Fruit fly (Drosophila melanogaster) whole organism, embryonic: Measurements from ENCODE around the gene Traf-like.

Experiments used
- CG10959 ChIP-seq: fragments of 200-800 bp; sonication (Bioruptor generic); IDR thresholded peaks from 2 replicates; pipeline ENCODE4 v1.3.6; 2022; ENCODE audit warnings: missing biosample characterization, missing genetic modification characterization
- CG11093 ChIP-seq: fragments of 200-800 bp; sonication (Bioruptor generic); IDR thresholded peaks from 3 replicates; pipeline ENCODE4 v1.3.6; 2022; ENCODE audit warnings: missing biosample characterization, missing genetic modification characterization
- CG12104 ChIP-seq: fragments of 200-800 bp; sonication (Bioruptor generic); optimal IDR thresholded peaks from 3 replicates; lab custom pipeline; 2016; ENCODE audit warnings: missing biosample characterization, missing genetic modification characterization
- CG15011 ChIP-seq: fragments of 200-800 bp; sonication (Bioruptor generic); optimal IDR thresholded peaks from 3 replicates; lab custom pipeline; 2018; ENCODE audit warnings: missing biosample characterization, mild to moderate bottlenecking, missing genetic modification characterization
- CG15514 ChIP-seq: fragments of 200-800 bp; sonication (Bioruptor generic); optimal IDR thresholded peaks from 3 replicates; lab custom pipeline; 2017; ENCODE audit warnings: missing biosample characterization, missing genetic modification characterization, mild to moderate bottlenecking, moderate library complexity, missing genetic modification reagents
- CG16815 ChIP-seq: fragments of 200-800 bp; sonication (Bioruptor generic); optimal IDR thresholded peaks from 3 replicates; lab custom pipeline; 2017; ENCODE audit warnings: missing biosample characterization, mild to moderate bottlenecking, missing genetic modification characterization
- CG17361 ChIP-seq: fragments of 200-800 bp; sonication (Bioruptor generic); IDR thresholded peaks from 3 replicates; pipeline ENCODE4 v1.3.6; 2022; ENCODE audit warnings: missing biosample characterization, missing genetic modification characterization
- CG18599 ChIP-seq: fragments of 200-800 bp; sonication (Bioruptor generic); optimal IDR thresholded peaks from 3 replicates; lab custom pipeline; 2017; ENCODE audit warnings: missing biosample characterization, missing genetic modification characterization, mild to moderate bottlenecking, moderate library complexity, missing genetic modification reagents
- CG2199 ChIP-seq: fragments of 200-800 bp; sonication (Bioruptor generic); IDR thresholded peaks from 3 replicates; pipeline ENCODE4 v1.3.6; 2022; ENCODE audit warnings: missing biosample characterization, missing genetic modification characterization
- CG31441 ChIP-seq: fragments of 200-800 bp; sonication (Bioruptor generic); IDR thresholded peaks from 2 replicates; pipeline ENCODE4 v1.3.6; 2022; ENCODE audit warnings: missing biosample characterization, missing genetic modification characterization
- CG4282 ChIP-seq: fragments of 200-800 bp; sonication (Bioruptor generic); optimal IDR thresholded peaks from 2 replicates; lab custom pipeline; 2016; ENCODE audit warnings: missing biosample characterization, missing genetic modification characterization
- CG43689 ChIP-seq: fragments of 200-800 bp; sonication (Bioruptor generic); IDR thresholded peaks from 2 replicates; pipeline ENCODE4 v1.3.6; 2022; ENCODE audit warnings: missing biosample characterization, missing genetic modification characterization
- CG5953 ChIP-seq: fragments of 200-800 bp; sonication (Bioruptor generic); IDR thresholded peaks from 2 replicates; pipeline ENCODE4 v1.3.6; 2022; ENCODE audit warnings: missing biosample characterization, missing genetic modification characterization
- CG6689 ChIP-seq: fragments of 200-800 bp; sonication (Bioruptor generic); IDR thresholded peaks from 2 replicates; pipeline ENCODE4 v1.3.6; 2022; ENCODE audit warnings: missing biosample characterization, missing genetic modification characterization
- CG7372 ChIP-seq: fragments of 200-800 bp; sonication (Bioruptor generic); IDR thresholded peaks from 2 replicates; pipeline ENCODE4 v1.3.6; 2022; ENCODE audit warnings: missing biosample characterization, missing genetic modification characterization
- CG7928 ChIP-seq: fragments of 200-800 bp; sonication (Bioruptor generic); optimal IDR thresholded peaks from 2 replicates; lab custom pipeline; 2017; ENCODE audit warnings: missing biosample characterization, mild to moderate bottlenecking, missing genetic modification characterization
- Doc3 ChIP-seq: fragments of 200-800 bp; sonication (Bioruptor generic); IDR thresholded peaks from 3 replicates; pipeline ENCODE4 v1.3.6; 2022; ENCODE audit warnings: missing biosample characterization, missing genetic modification characterization; ENCODE audit not compliant: partially characterized antibody
- E2f2 ChIP-seq: fragments of 200-800 bp; sonication (Bioruptor generic); IDR thresholded peaks from 2 replicates; pipeline ENCODE4 v1.3.6; 2022; ENCODE audit warnings: missing biosample characterization, missing genetic modification characterization
- Eip74EF ChIP-seq, 2 experiments: fragments of 200-800 bp in 1 of 2; fragments of >200 bp in 1 of 2; sonication (Bioruptor generic) in 1 of 2; optimal IDR thresholded peaks; 2 replicates each; lab custom pipeline; 2017 to 2019; ENCODE audit warnings: missing biosample characterization in 2 of 2, missing genetic modification characterization in 2 of 2, mild to moderate bottlenecking in 1 of 2, moderate library complexity in 1 of 2
- HLHmδ ChIP-seq: fragments of 200-800 bp; sonication (Bioruptor generic); optimal IDR thresholded peaks from 2 replicates; lab custom pipeline; 2018; ENCODE audit warnings: missing biosample characterization, mild to moderate bottlenecking, missing genetic modification characterization, moderate library complexity
- HmgD ChIP-seq: fragments of 200-800 bp; sonication (Bioruptor generic); optimal IDR thresholded peaks from 3 replicates; lab custom pipeline; 2016; ENCODE audit warnings: missing biosample characterization, missing genetic modification characterization
- Hr39 ChIP-seq: fragments of >200 bp; optimal IDR thresholded peaks from 2 replicates; lab custom pipeline; 2017
- Hr78 ChIP-seq, 2 experiments: fragments of 200-800 bp in 1 of 2; fragments of >200 bp in 1 of 2; sonication (Bioruptor generic) in 1 of 2; optimal IDR thresholded peaks; 2 replicates each; lab custom pipeline; 2017 to 2019; ENCODE audit warnings: missing biosample characterization in 2 of 2, missing genetic modification characterization in 2 of 2, mild to moderate bottlenecking in 1 of 2, moderate library complexity in 1 of 2
- MESR4 ChIP-seq: fragments of 200-800 bp; sonication (Bioruptor generic); optimal IDR thresholded peaks from 2 replicates; lab custom pipeline; 2018; ENCODE audit warnings: missing biosample characterization, mild to moderate bottlenecking, missing genetic modification characterization, moderate library complexity
- MTF-1 ChIP-seq: fragments of 200-800 bp; sonication (Bioruptor generic); optimal IDR thresholded peaks from 2 replicates; lab custom pipeline; 2018; ENCODE audit warnings: missing biosample characterization, mild to moderate bottlenecking, missing genetic modification characterization, borderline replicate concordance
- Mes4 ChIP-seq: fragments of 200-800 bp; sonication (Bioruptor generic); optimal IDR thresholded peaks from 2 replicates; lab custom pipeline; 2016; ENCODE audit warnings: missing biosample characterization, missing genetic modification characterization
- NC2β ChIP-seq: fragments of 200-800 bp; sonication (Bioruptor generic); optimal IDR thresholded peaks from 2 replicates; lab custom pipeline; 2016; ENCODE audit warnings: missing biosample characterization, missing genetic modification characterization
- Nf-YB ChIP-seq: fragments of 200-800 bp; sonication (Bioruptor generic); optimal IDR thresholded peaks from 3 replicates; lab custom pipeline; 2019; ENCODE audit warnings: missing biosample characterization, mild to moderate bottlenecking, missing genetic modification characterization, moderate library complexity
- Oaz ChIP-seq: fragments of 200-800 bp; sonication (Bioruptor generic); IDR thresholded peaks from 2 replicates; pipeline ENCODE4 v1.3.6; 2022; ENCODE audit warnings: missing biosample characterization, missing genetic modification characterization
- Sry-β ChIP-seq: fragments of 200-800 bp; sonication (Bioruptor generic); optimal IDR thresholded peaks from 2 replicates; lab custom pipeline; 2018; ENCODE audit warnings: missing biosample characterization, mild to moderate bottlenecking, missing genetic modification characterization, moderate library complexity
- Sry-δ ChIP-seq: fragments of 200-800 bp; sonication (Bioruptor generic); optimal IDR thresholded peaks from 2 replicates; lab custom pipeline; 2016; ENCODE audit warnings: missing biosample characterization, missing genetic modification characterization
- ab ChIP-seq: fragments of 200-800 bp; sonication (Bioruptor generic); optimal IDR thresholded peaks from 2 replicates; lab custom pipeline; 2016; ENCODE audit warnings: missing biosample characterization, missing genetic modification characterization
- abd-A ChIP-seq: fragments of 200-800 bp; sonication (Bioruptor generic); optimal IDR thresholded peaks from 3 replicates; lab custom pipeline; 2019; ENCODE audit warnings: missing biosample characterization, mild to moderate bottlenecking, missing genetic modification characterization, moderate library complexity
- bab2 ChIP-seq: fragments of 200-800 bp; sonication (Bioruptor generic); optimal IDR thresholded peaks from 2 replicates; lab custom pipeline; 2016; ENCODE audit warnings: missing biosample characterization, missing genetic modification characterization
- br ChIP-seq: fragments of >200 bp; optimal IDR thresholded peaks from 2 replicates; lab custom pipeline; 2017
- h ChIP-seq: fragments of >200 bp; optimal IDR thresholded peaks from 2 replicates; lab custom pipeline; 2017
- hb ChIP-seq: fragments of 200-800 bp; sonication (Bioruptor generic); IDR thresholded peaks from 3 replicates; pipeline ENCODE4 v1.3.6; 2022; ENCODE audit warnings: missing biosample characterization, missing genetic modification characterization; ENCODE audit not compliant: partially characterized antibody
- jigr1 ChIP-seq: fragments of 200-800 bp; sonication (Bioruptor generic); IDR thresholded peaks from 3 replicates; pipeline ENCODE4 v1.3.6; 2022; ENCODE audit warnings: missing biosample characterization, missing genetic modification characterization
- jing ChIP-seq: fragments of 200-800 bp; sonication (Bioruptor generic); optimal IDR thresholded peaks from 2 replicates; lab custom pipeline; 2018; ENCODE audit warnings: missing biosample characterization, mild to moderate bottlenecking, missing genetic modification characterization
- klu ChIP-seq: fragments of 200-800 bp; sonication (Bioruptor generic); IDR thresholded peaks from 2 replicates; pipeline ENCODE4 v1.3.6; 2022; ENCODE audit warnings: missing biosample characterization, missing genetic modification characterization
- nerfin-2 ChIP-seq: fragments of 200-800 bp; sonication (Bioruptor generic); IDR thresholded peaks from 2 replicates; pipeline ENCODE4 v1.3.6; 2022; ENCODE audit warnings: missing biosample characterization, missing genetic modification characterization; ENCODE audit not compliant: partially characterized antibody
- pum ChIP-seq: fragments of 200-800 bp; sonication (Bioruptor generic); optimal IDR thresholded peaks from 2 replicates; lab custom pipeline; 2016; ENCODE audit warnings: missing biosample characterization, missing genetic modification characterization
- rib ChIP-seq: fragments of 200-800 bp; sonication (Bioruptor generic); IDR thresholded peaks from 2 replicates; pipeline ENCODE4 v1.3.6; 2022; ENCODE audit warnings: missing biosample characterization, missing genetic modification characterization
- salm ChIP-seq: fragments of 200-800 bp; sonication (Bioruptor generic); optimal IDR thresholded peaks from 2 replicates; lab custom pipeline; 2018; ENCODE audit warnings: missing biosample characterization, mild to moderate bottlenecking, missing genetic modification characterization
- sr ChIP-seq: fragments of 200-800 bp; sonication (Bioruptor generic); IDR thresholded peaks from 3 replicates; pipeline ENCODE4 v1.3.6; 2022; ENCODE audit warnings: missing biosample characterization, missing genetic modification characterization
- stc ChIP-seq: fragments of 200-800 bp; sonication (Bioruptor generic); IDR thresholded peaks from 2 replicates; pipeline ENCODE4 v1.3.6; 2022; ENCODE audit warnings: missing biosample characterization, missing genetic modification characterization
- tap ChIP-seq: fragments of 200-800 bp; optimal IDR thresholded peaks from 3 replicates; lab custom pipeline; 2019; ENCODE audit warnings: missing biosample characterization, mild to moderate bottlenecking, missing genetic modification characterization, moderate library complexity
- tio ChIP-seq: fragments of 200-800 bp; sonication (Bioruptor generic); optimal IDR thresholded peaks from 2 replicates; lab custom pipeline; 2017; ENCODE audit warnings: missing biosample characterization, missing genetic modification characterization, inconsistent platforms
- twi ChIP-seq: fragments of 200-800 bp; optimal IDR thresholded peaks from 2 replicates; lab custom pipeline; 2019; ENCODE audit warnings: missing biosample characterization, mild to moderate bottlenecking, missing genetic modification characterization, moderate library complexity
- z ChIP-seq: fragments of 200-800 bp; sonication (Bioruptor generic); IDR thresholded peaks from 3 replicates; pipeline ENCODE4 v1.3.6; 2022; ENCODE audit warnings: missing biosample characterization, missing genetic modification characterization
- zfh2 ChIP-seq: fragments of 200-800 bp; sonication (Bioruptor generic); optimal IDR thresholded peaks from 2 replicates; lab custom pipeline; 2016; ENCODE audit warnings: missing biosample characterization, missing genetic modification characterization

Gene Traf-like

DNA sequence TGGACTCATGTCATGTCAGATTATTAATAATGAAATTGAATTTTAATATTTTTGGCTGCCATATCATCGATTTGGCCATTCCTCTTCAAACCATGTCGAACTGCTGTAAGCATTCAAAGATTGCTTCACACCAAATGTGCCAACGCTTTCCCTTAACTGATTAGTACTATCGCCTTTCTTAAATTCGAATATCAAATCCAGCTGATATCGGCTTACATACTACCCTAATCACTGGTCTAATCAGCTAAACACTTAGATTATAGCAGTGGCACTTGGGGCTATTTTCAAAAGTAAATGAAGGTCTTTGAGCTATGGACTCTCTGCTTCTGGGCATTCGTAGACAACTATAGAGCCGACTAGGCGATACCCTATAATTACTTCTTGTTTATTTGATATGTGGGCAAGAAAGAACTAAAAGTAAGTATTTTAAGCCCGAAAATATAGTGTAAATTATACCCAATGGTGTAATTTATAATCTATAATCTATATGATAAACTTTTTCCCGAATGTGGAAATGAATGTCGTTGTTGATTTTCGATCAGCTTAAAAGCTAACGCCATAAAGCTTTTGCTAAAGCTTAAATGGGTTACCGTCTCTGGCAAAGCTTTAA, 10.9 kb upstream of the Traf-like start (continued):
- TF ChIP-seq CG5953 (GFP tag; lab: Robert Waterston, UW) (peak; percentile 81), zfh2 (GFP tag; lab: Kevin White, UChicago) (peak; percentile 55), Sry-δ (GFP tag; lab: Kevin White, UChicago) (peak; percentile 14), HmgD (GFP tag; lab: Kevin White, UChicago) (no peak), CG4282 (GFP tag; lab: Kevin White, UChicago) (no peak), CG43689 (GFP tag; lab: Robert Waterston, UW) (peak; percentile 65), salm (tag; lab: Kevin White, UChicago) (peak; percentile 60), z (GFP tag; lab: Robert Waterston, UW) (0 out of 3 replicates have a peak, but pooled peaks have one; percentile 16), ab (no peak), twi (no peak), CG16815 (GFP tag; lab: Kevin White, UChicago) (no peak), tap (tag; lab: Kevin White, UChicago) (no peak), abd-A (no peak), CG15011 (peak; percentile 68), Doc3 (GFP tag; lab: Robert Waterston, UW) (no peak), MESR4 (GFP tag; lab: Kevin White, UChicago) (no peak), sr (GFP tag; lab: Robert Waterston, UW) (peak; percentile 38; the same call in 1 of the 3 replicates), jigr1 (GFP tag; lab: Robert Waterston, UW) (no peak), CG6689 (peak; percentile 78), Hr39 (no peak), CG11093 (GFP tag; lab: Robert Waterston, UW) (0 out of 3 replicates have a peak, but pooled peaks have one; percentile 22), h (no peak), hb (GFP tag; lab: Robert Waterston, UW) (no peak), tio (GFP tag; lab: Kevin White, UChicago) (no peak), CG7928 (GFP tag; lab: Kevin White, UChicago) (peak; percentile 49), HLHmδ (no peak), CG15514 (GFP tag; lab: Kevin White, UChicago) (peak; percentile 79), klu (GFP tag; lab: Robert Waterston, UW) (peak; percentile 29; the same call in 1 of the 2 replicates), CG31441 (GFP tag; lab: Robert Waterston, UW) (no peak; the same call in 1 of the 2 replicates), nerfin-2 (GFP tag; lab: Robert Waterston, UW) (no peak), bab2 (GFP tag; lab: Kevin White, UChicago) (peak; percentile 58), jing (GFP tag; lab: Kevin White, UChicago) (peak; percentile 49), CG17361 (GFP tag; lab: Robert Waterston, UW) (no peak; the same call in 2 of the 3 replicates), CG2199 (GFP tag; lab: Robert Waterston, UW) (no peak), E2f2 (GFP tag; lab: Robert Waterston, UW) (peak; percentile 56), CG18599 (GFP tag; lab: Kevin White, UChicago) (peak; percentile 84), rib (GFP tag; lab: Robert Waterston, UW) (peak; percentile 71; the same call in 1 of the 2 replicates), CG10959 (GFP tag; lab: Robert Waterston, UW) (no peak), Oaz (GFP tag; lab: Robert Waterston, UW) (peak; percentile 52), Nf-YB (GFP tag; lab: Kevin White, UChicago) (peak; percentile 50), pum (GFP tag; lab: Kevin White, UChicago) (peak; percentile 36), Hr78 (GFP tag; optimal IDR thresholded peaks at IDR 0.05; lab: Kevin White, UChicago) (peak in 1 of 2 experiments; percentile 8), stc (GFP tag; lab: Robert Waterston, UW) (peak; percentile 79), Mes4 (GFP tag; lab: Kevin White, UChicago) (peak; percentile 17), Eip74EF (GFP tag; optimal IDR thresholded peaks at IDR 0.05; lab: Kevin White, UChicago) (peak in 1 of 2 experiments; percentile 74), NC2β (GFP tag; lab: Kevin White, UChicago) (no peak), CG12104 (peak; percentile 63), MTF-1 (GFP tag; lab: Kevin White, UChicago) (peak; percentile 47), Sry-β (GFP tag; lab: Kevin White, UChicago) (no peak), br (no peak), CG7372 (GFP tag; lab: Robert Waterston, UW) (0 out of 2 replicates have a peak, but pooled peaks have one; percentile 26)
